Worm (Caenorhabditis elegans) whole organism, L4 larva: ENCODE measurements around the gene ZK1098.2.

Source experiments
- spr-3 ChIP-seq: fragments of 200-800 bp; sonication (Bioruptor generic); optimal IDR thresholded peaks from 2 replicates; lab custom pipeline; 2018; ENCODE audit warnings: mild to moderate bottlenecking, missing genetic modification characterization, missing compliant biosample characterization
- ztf-11 ChIP-seq: fragments of 150-350 bp; optimal IDR thresholded peaks from 2 replicates; lab custom pipeline; 2014; ENCODE audit warnings: missing biosample characterization, missing genetic modification characterization
- ztf-7 ChIP-seq: fragments of 150-350 bp; optimal IDR thresholded peaks from 2 replicates; lab custom pipeline; 2014; ENCODE audit warnings: missing biosample characterization, missing genetic modification characterization

DNA sequence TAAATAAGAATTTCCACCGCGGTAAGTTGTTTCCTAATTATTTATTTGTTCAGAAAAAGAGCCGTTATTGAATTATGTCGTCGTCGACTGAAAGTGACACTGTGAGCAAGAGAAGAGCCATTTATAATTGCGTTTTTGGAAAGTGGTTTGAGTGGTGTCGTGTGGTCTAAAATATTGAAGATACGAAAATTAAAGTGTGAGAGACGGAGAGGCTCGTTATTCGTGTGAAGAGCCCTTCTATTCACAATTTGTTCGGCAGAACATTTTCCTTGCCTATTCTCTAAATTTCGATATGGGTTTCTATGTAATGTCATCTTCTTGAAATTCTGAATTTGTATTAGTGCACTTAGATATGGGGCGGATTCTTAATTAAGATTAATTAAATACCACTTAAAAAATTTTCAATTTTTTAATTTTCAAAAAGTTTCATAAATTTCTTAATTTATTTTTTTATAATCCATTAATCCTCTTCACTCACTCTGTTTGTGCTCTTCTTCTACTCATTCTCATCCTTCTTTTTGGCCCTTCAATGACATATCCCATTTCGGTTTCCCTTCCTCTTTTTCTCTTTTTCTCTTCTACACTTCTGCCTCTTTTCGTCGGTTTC, 19.1 kb upstream of the ZK1098.2 start:
- TF ChIP-seq ztf-7 (tag; lab: Kevin White, UChicago) (no peak), spr-3 (GFP tag; lab: Kevin White, UChicago) (no peak), ztf-11 (tag; lab: Kevin White, UChicago) (no peak)
